Worm (Caenorhabditis elegans): ENCODE results near the gene C01G12.13.

The C01G12.13 gene

DNA sequence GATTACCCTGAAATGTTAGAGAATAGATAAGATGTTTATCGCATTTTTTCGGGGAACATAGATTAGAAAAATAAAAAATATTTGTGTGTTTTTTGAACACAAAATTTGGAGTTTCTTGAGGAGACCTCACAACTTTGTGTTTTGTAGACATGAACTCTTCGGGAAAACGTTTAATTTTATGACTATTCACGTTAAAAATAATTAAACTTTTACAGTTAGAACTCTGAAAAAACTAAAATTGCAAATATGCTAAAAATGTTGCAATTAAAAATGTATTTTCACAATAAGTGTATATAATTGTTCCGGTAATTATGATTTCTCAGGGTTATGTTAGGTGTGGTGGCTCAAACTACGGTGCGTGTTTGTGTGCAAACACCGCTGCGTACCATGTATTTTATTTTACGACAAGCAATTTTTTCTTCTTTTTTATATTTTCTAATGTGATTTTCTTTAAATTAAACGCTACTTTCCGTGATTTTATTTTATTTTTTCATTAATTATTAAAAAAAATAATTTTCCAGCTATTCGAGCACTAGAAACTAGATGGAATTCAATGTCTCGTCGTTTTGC lies 48.2 kb upstream of the C01G12.13 start, which contains the start of the genes F57C2.5 and spat-1 (continued):
- TF ChIP-seq nhr-77 (tag; optimal IDR thresholded peaks at IDR 0.05) (peak; percentile 94), mdl-1 (tag; optimal IDR thresholded peaks at IDR 0.05) (peak in 1 of 2 experiments; percentile 9), C34B4.2 (tag; optimal IDR thresholded peaks at IDR 0.05) (no peak), ceh-88 (GFP tag; IDR thresholded peaks at IDR 0.05) (peak; percentile 71; the same call in 1 of the 2 replicates), sup-37 (GFP tag; optimal IDR thresholded peaks at IDR 0.05) (no peak), nhr-85 (tag) (peak; percentile 81), efl-3 (GFP tag; optimal IDR thresholded peaks at IDR 0.05) (no peak), sox-4 (tag; optimal IDR thresholded peaks at IDR 0.05) (peak; percentile 68), zip-4 (GFP tag; optimal IDR thresholded peaks at IDR 0.05) (no peak), ces-1 (GFP tag; optimal IDR thresholded peaks at IDR 0.05) (no peak), rnt-1 (tag; optimal IDR thresholded peaks at IDR 0.05) (no peak), swsn-7 (tag; optimal IDR thresholded peaks at IDR 0.05) (peak; percentile 62), ztf-11 (tag; optimal IDR thresholded peaks at IDR 0.05) (peak in 1 of 2 experiments; percentile 73), dpl-1 (GFP tag; optimal IDR thresholded peaks at IDR 0.05) (peak; percentile 56 to 68 (median 61)), aha-1 (tag; optimal IDR thresholded peaks at IDR 0.05) (no peak), ets-5 (GFP tag; IDR thresholded peaks at IDR 0.05) (no peak), fkh-10 (GFP tag; optimal IDR thresholded peaks at IDR 0.05) (no peak), nhr-28 (tag; optimal IDR thresholded peaks at IDR 0.05) (no peak), alr-1 (tag; optimal IDR thresholded peaks at IDR 0.05; ENCODE audit: borderline replicate concordance) (no peak), fkh-8 (tag; optimal IDR thresholded peaks at IDR 0.05) (peak; percentile 88), ztf-4 (tag; optimal IDR thresholded peaks at IDR 0.05) (no peak), efl-1 (optimal IDR thresholded peaks at IDR 0.05) (peak; percentile 73), efl-1 (GFP tag; optimal IDR thresholded peaks at IDR 0.05 in 1 of 2) (peak; percentile 57 to 93), tlp-1 (tag; optimal IDR thresholded peaks at IDR 0.05) (no peak), sptf-1 (tag; optimal IDR thresholded peaks at IDR 0.05) (no peak), unc-130 (tag; optimal IDR thresholded peaks at IDR 0.05) (peak; percentile 93), lin-14 (GFP tag; optimal IDR thresholded peaks at IDR 0.05) (no peak), tbx-2 (tag; optimal IDR thresholded peaks at IDR 0.05) (peak; percentile 71), zag-1 (tag; optimal IDR thresholded peaks at IDR 0.05) (no peak), hpl-2 (GFP tag; optimal IDR thresholded peaks at IDR 0.05) (no peak), hlh-17 (GFP tag; optimal IDR thresholded peaks at IDR 0.05; ENCODE audit: borderline replicate concordance) (no peak), ceh-63 (GFP tag; optimal IDR thresholded peaks at IDR 0.05) (no peak), pqm-1 (tag; optimal IDR thresholded peaks at IDR 0.05) (no peak), egl-13 (tag; optimal IDR thresholded peaks at IDR 0.05) (peak; percentile 24), jun-1 (tag; optimal IDR thresholded peaks at IDR 0.05) (no peak), ceh-82 (tag; optimal IDR thresholded peaks at IDR 0.05) (peak in 1 of 3 experiments; percentile 51), lir-3 (tag; optimal IDR thresholded peaks at IDR 0.05; ENCODE audit: poor library complexity) (peak; percentile 81), nhr-11 (tag; optimal IDR thresholded peaks at IDR 0.05) (no peak), mab-9 (GFP tag; IDR thresholded peaks at IDR 0.05) (no peak), nhr-20 (tag; optimal IDR thresholded peaks at IDR 0.05) (peak; percentile 81), nhr-19 (GFP tag; conservative IDR thresholded peaks at IDR 0.05) (peak; percentile 69), ceh-8 (GFP tag; optimal IDR thresholded peaks at IDR 0.05) (no peak), lin-39 (tag; optimal IDR thresholded peaks at IDR 0.05) (no peak), aly-2 (tag; optimal IDR thresholded peaks at IDR 0.05) (peak; percentile 46), vab-15 (tag; optimal IDR thresholded peaks at IDR 0.05) (peak; percentile 89), xbp-1 (tag; optimal IDR thresholded peaks at IDR 0.05) (peak; percentile 65), grh-1 (GFP tag; IDR thresholded peaks at IDR 0.05) (no peak), snpc-4 (tag; optimal IDR thresholded peaks at IDR 0.05) (peak; percentile 51), irx-1 (tag; optimal IDR thresholded peaks at IDR 0.05) (peak; percentile 32), unc-86 (tag; optimal IDR thresholded peaks at IDR 0.05) (peak; percentile 40), ceh-90 (tag; optimal IDR thresholded peaks at IDR 0.05) (peak; percentile 40)

All from whole organism, L1 larva.